Worm (Caenorhabditis elegans): ENCODE results near the gene sra-30.

The sra-30 gene

ce11 chrIV:15202923-15203322 lies at the start of gene sra-30:
TSS of gene sra-30 (minus strand) at chrIV:15203023.
- TF ChIP-seq ZK546.5 (tag; optimal IDR thresholded peaks at IDR 0.05) (no peak), lsy-2 (tag; optimal IDR thresholded peaks at IDR 0.05) (no peak), fos-1 (tag; optimal IDR thresholded peaks at IDR 0.05) (no peak), sma-9 (GFP tag; optimal IDR thresholded peaks at IDR 0.05) (no peak), sma-9 (tag; optimal IDR thresholded peaks at IDR 0.05) (no peak), nhr-23 (tag; optimal IDR thresholded peaks at IDR 0.05) (no peak), ceh-16 (tag; optimal IDR thresholded peaks at IDR 0.05) (no peak), ama-1 (optimal IDR thresholded peaks at IDR 0.05) (no peak), elt-1 (tag; optimal IDR thresholded peaks at IDR 0.05) (no peak), blmp-1 (tag; optimal IDR thresholded peaks at IDR 0.05; ENCODE audit: insufficient read depth) (no peak), skn-1 (tag; optimal IDR thresholded peaks at IDR 0.05) (no peak), nhr-10 (tag; optimal IDR thresholded peaks at IDR 0.05) (no peak), peb-1 (tag; optimal IDR thresholded peaks at IDR 0.05) (no peak), unc-39 (tag; optimal IDR thresholded peaks at IDR 0.05) (no peak), mdl-1 (tag; optimal IDR thresholded peaks at IDR 0.05) (no peak), lin-13 (GFP tag; optimal IDR thresholded peaks at IDR 0.05) (no peak), elt-3 (tag; optimal IDR thresholded peaks at IDR 0.05) (no peak), crh-2 (tag; optimal IDR thresholded peaks at IDR 0.05) (no peak), ztf-1 (GFP tag; conservative IDR thresholded peaks at IDR 0.05) (no peak), nhr-11 (tag; optimal IDR thresholded peaks at IDR 0.05) (no peak)

- TF ChIP-seq sem-4 (tag; optimal IDR thresholded peaks at IDR 0.05), result no peak
- TF ChIP-seq nhr-25 (tag; optimal IDR thresholded peaks at IDR 0.05), result no peak
- TF ChIP-seq crh-2 (tag; optimal IDR thresholded peaks at IDR 0.05), result no peak
- no peak for TF ChIP-seq ZK546.5 (tag; optimal IDR thresholded peaks at IDR 0.05)
- no peak for TF ChIP-seq mdl-1 (tag; optimal IDR thresholded peaks at IDR 0.05)
- TF ChIP-seq aly-2 (tag; optimal IDR thresholded peaks at IDR 0.05), result no peak
- TF ChIP-seq nhr-21 (tag; optimal IDR thresholded peaks at IDR 0.05), result no peak
- no peak for TF ChIP-seq alr-1 (tag; optimal IDR thresholded peaks at IDR 0.05)
- no peak for TF ChIP-seq unc-62 (GFP tag; optimal IDR thresholded peaks at IDR 0.05)
- TF ChIP-seq peb-1 (tag; optimal IDR thresholded peaks at IDR 0.05), result no peak
- TF ChIP-seq nhr-6 (tag; optimal IDR thresholded peaks at IDR 0.05), result no peak
- no peak for TF ChIP-seq ama-1 (optimal IDR thresholded peaks at IDR 0.05)
- TF ChIP-seq snpc-4 (tag; optimal IDR thresholded peaks at IDR 0.05), result no peak
These were observed 49.3 kb upstream of the sra-30 start, which contains the start of gene srj-42 for ce11 chrIV:15252157-15252556. TSS of gene srj-42 (minus strand) at chrIV:15252257.

ce11 chrIV:15251075-15251474 lies 48.3 kb upstream of the sra-30 start:
- TF ChIP-seq zag-1 (tag; optimal IDR thresholded peaks at IDR 0.05), result no peak
- TF ChIP-seq nhr-237 (tag; optimal IDR thresholded peaks at IDR 0.05), result no peak
- no peak for TF ChIP-seq unc-55 (GFP tag; optimal IDR thresholded peaks at IDR 0.05)
- TF ChIP-seq Y55F3AM.14 (GFP tag; optimal IDR thresholded peaks at IDR 0.05), result no peak
- no peak for TF ChIP-seq lin-39 (tag; optimal IDR thresholded peaks at IDR 0.05)
- TF ChIP-seq lin-11 (tag; optimal IDR thresholded peaks at IDR 0.05), result no peak
- TF ChIP-seq sma-3 (GFP tag; optimal IDR thresholded peaks at IDR 0.05), result no peak

ce11 chrIV:15245655-15246054 lies 42.8 kb upstream of the sra-30 start, which contains the start of gene Y73F8A.36:
TSS of gene Y73F8A.36 (plus strand) at chrIV:15245955.
- TF ChIP-seq elt-1 (tag; optimal IDR thresholded peaks at IDR 0.05), result no peak
- no peak for TF ChIP-seq ztf-4 (tag; optimal IDR thresholded peaks at IDR 0.05)
- no peak for TF ChIP-seq nhr-129 (tag; optimal IDR thresholded peaks at IDR 0.05)
- TF ChIP-seq unc-39 (tag; optimal IDR thresholded peaks at IDR 0.05), result no peak
- no peak for TF ChIP-seq nhr-10 (tag; optimal IDR thresholded peaks at IDR 0.05)
- no peak for TF ChIP-seq sem-4 (tag; optimal IDR thresholded peaks at IDR 0.05)

- TF ChIP-seq crh-2 (tag; optimal IDR thresholded peaks at IDR 0.05) (no peak), nhr-129 (tag; optimal IDR thresholded peaks at IDR 0.05) (no peak), ama-1 (optimal IDR thresholded peaks at IDR 0.05) (no peak)
These were observed 33.0 kb upstream of the sra-30 start, which contains the start of gene lgc-52 for ce11 chrIV:15235856-15236255. TSS of gene lgc-52 (plus strand) at chrIV:15236123.
